Fruit fly (Drosophila melanogaster) whole organism, embryonic: ENCODE results near the gene nop5.

Experiments
- Ada2b ChIP-seq: fragments of 200-800 bp; sonication (Bioruptor generic); IDR thresholded peaks from 2 replicates; pipeline ENCODE4 v1.3.6; 2022; ENCODE audit warnings: missing biosample characterization, missing genetic modification characterization
- Aef1 ChIP-seq: fragments of 200-800 bp; sonication (Bioruptor generic); IDR thresholded peaks from 3 replicates; pipeline ENCODE4 v1.3.6; 2022; ENCODE audit warnings: missing biosample characterization, missing genetic modification characterization
- BEAF-32 ChIP-seq: fragments of 200-800 bp; sonication (Bioruptor generic); optimal IDR thresholded peaks from 3 replicates; lab custom pipeline; 2017; ENCODE audit warnings: missing biosample characterization, missing genetic modification characterization, mild to moderate bottlenecking, moderate library complexity, missing genetic modification reagents
- CG10209 ChIP-seq: fragments of 200-800 bp; sonication (Bioruptor generic); optimal IDR thresholded peaks from 3 replicates; lab custom pipeline; 2017; ENCODE audit warnings: missing biosample characterization, mild to moderate bottlenecking, missing genetic modification characterization, missing genetic modification reagents
- CG10321 ChIP-seq: fragments of 200-800 bp; sonication (Bioruptor generic); IDR thresholded peaks from 2 replicates; pipeline ENCODE4 v1.3.6; 2022; ENCODE audit warnings: missing biosample characterization, missing genetic modification characterization
- CG13123 ChIP-seq: fragments of 200-800 bp; sonication (Bioruptor generic); optimal IDR thresholded peaks from 2 replicates; lab custom pipeline; 2016; ENCODE audit warnings: missing biosample characterization, missing genetic modification characterization
- CG16863 ChIP-seq: fragments of 200-800 bp; sonication (Bioruptor generic); optimal IDR thresholded peaks from 3 replicates; lab custom pipeline; 2016; ENCODE audit warnings: missing biosample characterization, missing genetic modification characterization
- CG17328 ChIP-seq: fragments of 200-800 bp; sonication (Bioruptor generic); IDR thresholded peaks from 2 replicates; pipeline ENCODE4 v1.3.6; 2022; ENCODE audit warnings: missing biosample characterization, missing genetic modification characterization
- CG18619 ChIP-seq: fragments of 200-800 bp; sonication (Bioruptor generic); optimal IDR thresholded peaks from 3 replicates; lab custom pipeline; 2017; ENCODE audit warnings: missing biosample characterization, mild to moderate bottlenecking, missing genetic modification characterization
- CG18764 ChIP-seq: fragments of 200-800 bp; sonication (Bioruptor generic); optimal IDR thresholded peaks from 3 replicates; lab custom pipeline; 2016; ENCODE audit warnings: missing biosample characterization, missing genetic modification characterization
- CG2129 ChIP-seq: fragments of 200-800 bp; sonication (Bioruptor generic); IDR thresholded peaks from 2 replicates; pipeline ENCODE4 v1.3.6; 2022; ENCODE audit warnings: missing biosample characterization, missing genetic modification characterization; ENCODE audit not compliant: partially characterized antibody
- CG2202 ChIP-seq: fragments of 200-800 bp; sonication (Bioruptor generic); optimal IDR thresholded peaks from 2 replicates; lab custom pipeline; 2018; ENCODE audit warnings: missing biosample characterization, mild to moderate bottlenecking, missing genetic modification characterization
- CG33557 ChIP-seq: fragments of 200-800 bp; sonication (Bioruptor generic); optimal IDR thresholded peaks from 2 replicates; lab custom pipeline; 2019; ENCODE audit warnings: missing biosample characterization, mild to moderate bottlenecking, missing genetic modification characterization, moderate library complexity
- CG3847 ChIP-seq: fragments of 200-800 bp; sonication (Bioruptor generic); IDR thresholded peaks from 2 replicates; pipeline ENCODE4 v1.3.6; 2022; ENCODE audit warnings: missing biosample characterization, missing genetic modification characterization
- CG5953 ChIP-seq: fragments of 200-800 bp; sonication (Bioruptor generic); IDR thresholded peaks from 2 replicates; pipeline ENCODE4 v1.3.6; 2022; ENCODE audit warnings: missing biosample characterization, missing genetic modification characterization
- CG6854 ChIP-seq: fragments of 200-800 bp; sonication (Bioruptor generic); optimal IDR thresholded peaks from 3 replicates; lab custom pipeline; 2017; ENCODE audit warnings: missing biosample characterization, mild to moderate bottlenecking, missing genetic modification characterization
- CG7372 ChIP-seq: fragments of 200-800 bp; sonication (Bioruptor generic); IDR thresholded peaks from 2 replicates; pipeline ENCODE4 v1.3.6; 2022; ENCODE audit warnings: missing biosample characterization, missing genetic modification characterization
- D ChIP-seq, 2 experiments: fragments of 200-800 bp in 1 of 2; fragments of >200 bp in 1 of 2; sonication (Bioruptor generic) in 1 of 2; optimal IDR thresholded peaks; 2 replicates in 1 of 2; 3 replicates in 1 of 2; lab custom pipeline; 2017; ENCODE audit warnings: mild to moderate bottlenecking in 1 of 2, missing biosample characterization in 1 of 2, missing genetic modification characterization in 1 of 2, missing genetic modification reagents in 1 of 2
- E2f1 ChIP-seq: fragments of 200-800 bp; sonication (Bioruptor generic); IDR thresholded peaks from 2 replicates; pipeline ENCODE4 v1.3.6; 2022; ENCODE audit warnings: missing biosample characterization, missing genetic modification characterization
- Gug ChIP-seq: fragments of 200-800 bp; sonication (Bioruptor generic); IDR thresholded peaks from 4 replicates; pipeline ENCODE4 v1.3.6; 2022; ENCODE audit warnings: missing biosample characterization, missing genetic modification characterization
- HHEX ChIP-seq: fragments of 200-800 bp; sonication (Bioruptor generic); optimal IDR thresholded peaks from 3 replicates; lab custom pipeline; 2017; ENCODE audit warnings: missing biosample characterization, mild to moderate bottlenecking, missing genetic modification characterization, missing genetic modification reagents
- Mrtf ChIP-seq: fragments of 200-800 bp; sonication (Bioruptor generic); IDR thresholded peaks from 3 replicates; pipeline ENCODE4 v1.3.6; 2022; ENCODE audit warnings: missing biosample characterization, missing genetic modification characterization
- Six4 ChIP-seq: fragments of 200-800 bp; sonication (Bioruptor generic); optimal IDR thresholded peaks from 2 replicates; lab custom pipeline; 2016; ENCODE audit warnings: missing biosample characterization, missing genetic modification characterization
- Trl ChIP-seq, 3 experiments: fragments of >200 bp in 2 of 3; fragments of 200-800 bp in 1 of 3; sonication (Bioruptor generic) in 1 of 3; optimal IDR thresholded peaks; 2 replicates in 1 of 3; 3 replicates in 2 of 3; lab custom pipeline; 2016 to 2017; ENCODE audit warnings: missing biosample characterization in 1 of 3, missing genetic modification characterization in 1 of 3
- Vsx1 ChIP-seq: fragments of 200-800 bp; sonication (Bioruptor generic); optimal IDR thresholded peaks from 2 replicates; lab custom pipeline; 2017; ENCODE audit warnings: missing biosample characterization, mild to moderate bottlenecking, missing genetic modification characterization, missing genetic modification reagents
- Xrp1 ChIP-seq: fragments of 200-800 bp; sonication (Bioruptor generic); IDR thresholded peaks from 2 replicates; pipeline ENCODE4 v1.3.6; 2022; ENCODE audit warnings: missing biosample characterization, missing genetic modification characterization
- YL-1 ChIP-seq: fragments of 200-800 bp; sonication (Bioruptor generic); optimal IDR thresholded peaks from 3 replicates; lab custom pipeline; 2017; ENCODE audit warnings: missing biosample characterization, mild to moderate bottlenecking, missing genetic modification characterization
- aop ChIP-seq: fragments of 200-800 bp; sonication (Bioruptor generic); IDR thresholded peaks from 2 replicates; pipeline ENCODE4 v1.3.6; 2022; ENCODE audit warnings: missing biosample characterization, missing genetic modification characterization
- croc ChIP-seq: fragments of 200-800 bp; sonication (Bioruptor generic); conservative IDR thresholded peaks from 3 replicates; pipeline ENCODE4 v1.3.6; 2022; ENCODE audit warnings: missing biosample characterization, missing genetic modification characterization
- cwo ChIP-seq: fragments of 200-800 bp; sonication (Bioruptor generic); optimal IDR thresholded peaks from 3 replicates; lab custom pipeline; 2017; ENCODE audit warnings: missing biosample characterization, missing genetic modification characterization, mild to moderate bottlenecking, moderate library complexity, missing genetic modification reagents
- dimm ChIP-seq: fragments of 200-800 bp; sonication (Bioruptor generic); IDR thresholded peaks from 2 replicates; pipeline ENCODE4 v1.3.6; 2022; ENCODE audit warnings: missing biosample characterization, missing genetic modification characterization
- dmrt99B ChIP-seq: fragments of 200-800 bp; sonication (Bioruptor generic); optimal IDR thresholded peaks from 2 replicates; lab custom pipeline; 2018; ENCODE audit warnings: missing biosample characterization, mild to moderate bottlenecking, missing genetic modification characterization, moderate library complexity
- gcm ChIP-seq: fragments of 200-800 bp; sonication (Bioruptor generic); optimal IDR thresholded peaks from 2 replicates; lab custom pipeline; 2019; ENCODE audit warnings: missing biosample characterization, mild to moderate bottlenecking, missing genetic modification characterization, moderate library complexity
- lab ChIP-seq: fragments of 200-800 bp; sonication (Bioruptor generic); optimal IDR thresholded peaks from 3 replicates; lab custom pipeline; 2017; ENCODE audit warnings: missing biosample characterization, missing genetic modification characterization, mild to moderate bottlenecking, moderate library complexity, missing genetic modification reagents
- maf-S ChIP-seq: fragments of 200-800 bp; sonication (Bioruptor generic); optimal IDR thresholded peaks from 2 replicates; lab custom pipeline; 2016; ENCODE audit warnings: missing biosample characterization, missing genetic modification characterization
- mld ChIP-seq: fragments of 200-800 bp; sonication (Bioruptor generic); IDR thresholded peaks from 3 replicates; pipeline ENCODE4 v1.3.6; 2022; ENCODE audit warnings: missing biosample characterization, missing genetic modification characterization; ENCODE audit not compliant: partially characterized antibody
- nom ChIP-seq: fragments of 200-800 bp; sonication (Bioruptor generic); optimal IDR thresholded peaks from 2 replicates; lab custom pipeline; 2017; ENCODE audit warnings: missing biosample characterization, missing genetic modification characterization, mild to moderate bottlenecking, moderate library complexity, missing genetic modification reagents
- rib ChIP-seq: fragments of 200-800 bp; sonication (Bioruptor generic); IDR thresholded peaks from 2 replicates; pipeline ENCODE4 v1.3.6; 2022; ENCODE audit warnings: missing biosample characterization, missing genetic modification characterization
- schlank ChIP-seq: fragments of 200-800 bp; sonication (Bioruptor generic); optimal IDR thresholded peaks from 2 replicates; lab custom pipeline; 2018; ENCODE audit warnings: missing biosample characterization, mild to moderate bottlenecking, missing genetic modification characterization
- sens-2 ChIP-seq: fragments of 200-800 bp; sonication (Bioruptor generic); IDR thresholded peaks from 2 replicates; pipeline ENCODE4 v1.3.6; 2022; ENCODE audit warnings: missing biosample characterization, missing genetic modification characterization
- seq ChIP-seq: fragments of 200-800 bp; sonication (Bioruptor generic); IDR thresholded peaks from 2 replicates; pipeline ENCODE4 v1.3.6; 2022; ENCODE audit warnings: missing biosample characterization, missing genetic modification characterization
- trem ChIP-seq: fragments of 200-800 bp; optimal IDR thresholded peaks from 3 replicates; lab custom pipeline; 2019; ENCODE audit warnings: missing biosample characterization, mild to moderate bottlenecking, missing genetic modification characterization, moderate library complexity
- trh ChIP-seq: fragments of 200-800 bp; sonication (Bioruptor generic); optimal IDR thresholded peaks from 2 replicates; lab custom pipeline; 2016; ENCODE audit warnings: missing biosample characterization, missing genetic modification characterization
- twi ChIP-seq: fragments of 200-800 bp; optimal IDR thresholded peaks from 2 replicates; lab custom pipeline; 2019; ENCODE audit warnings: missing biosample characterization, mild to moderate bottlenecking, missing genetic modification characterization, moderate library complexity
- tx ChIP-seq: fragments of 200-800 bp; sonication (Bioruptor generic); optimal IDR thresholded peaks from 2 replicates; lab custom pipeline; 2016; ENCODE audit warnings: missing biosample characterization, missing genetic modification characterization
- vfl ChIP-seq: fragments of 200-800 bp; sonication (Bioruptor generic); optimal IDR thresholded peaks from 2 replicates; lab custom pipeline; 2016; ENCODE audit warnings: missing biosample characterization, missing genetic modification characterization
- zen ChIP-seq: fragments of 200-800 bp; sonication (Bioruptor generic); optimal IDR thresholded peaks from 3 replicates; lab custom pipeline; 2018; ENCODE audit warnings: missing biosample characterization, mild to moderate bottlenecking, missing genetic modification characterization, moderate library complexity

nop5 gene

dm6 chr2L:6870289-6870688 lies 48.3 kb downstream of the nop5 start, which contains the start of gene Nha1:
Gene Nha1 (minus strand): TSS chr2L:6870389.
- TF ChIP-seq trem (tag; lab: Kevin White, UChicago) (no peak), Trl (optimal IDR thresholded peaks at IDR 0.05; lab: Kevin White, UChicago) (peak in 1 of 2 experiments; percentile 16), Trl (GFP tag; optimal IDR thresholded peaks at IDR 0.05; lab: Kevin White, UChicago) (no peak)

dm6 chr2L:6868178-6868867 lies 50.2 kb downstream of the nop5 start:
- TF ChIP-seq CG16863 (GFP tag; lab: Kevin White, UChicago) (no peak), Mrtf (no peak), aop (GFP tag; lab: Robert Waterston, UW) (no peak), CG10209 (GFP tag; lab: Kevin White, UChicago) (no peak), mld (GFP tag; lab: Robert Waterston, UW) (no peak), schlank (tag; lab: Kevin White, UChicago) (no peak), dmrt99B (tag; lab: Kevin White, UChicago) (no peak), CG3847 (GFP tag; lab: Robert Waterston, UW) (no peak), twi (tag; lab: Kevin White, UChicago) (no peak), sens-2 (GFP tag; lab: Robert Waterston, UW) (peak; percentile 68), CG5953 (no peak), Aef1 (no peak), E2f1 (no peak), CG33557 (GFP tag; lab: Kevin White, UChicago) (no peak), trh (no peak), rib (GFP tag; lab: Robert Waterston, UW) (peak; percentile 64; the same call in 1 of the 2 replicates), gcm (GFP tag; lab: Kevin White, UChicago) (no peak), Gug (GFP tag; lab: Robert Waterston, UW) (no peak), Vsx1 (GFP tag; lab: Kevin White, UChicago) (peak; percentile 98), zen (tag; lab: Kevin White, UChicago) (no peak), cwo (GFP tag; lab: Kevin White, UChicago) (peak; percentile 38), BEAF-32 (GFP tag; lab: Kevin White, UChicago) (no peak), seq (GFP tag; lab: Robert Waterston, UW) (no peak), tx (GFP tag; lab: Kevin White, UChicago) (no peak), CG18764 (GFP tag; lab: Kevin White, UChicago) (no peak), vfl (GFP tag; lab: Kevin White, UChicago) (no peak), HHEX (peak; percentile 35), lab (GFP tag; lab: Kevin White, UChicago) (peak; percentile 65), dimm (no peak), nom (GFP tag; lab: Kevin White, UChicago) (no peak), CG13123 (GFP tag; lab: Kevin White, UChicago) (no peak), CG7372 (GFP tag; lab: Robert Waterston, UW) (no peak), maf-S (GFP tag; lab: Kevin White, UChicago) (no peak), D (optimal IDR thresholded peaks at IDR 0.05; lab: Kevin White, UChicago) (no peak), D (GFP tag; optimal IDR thresholded peaks at IDR 0.05; lab: Kevin White, UChicago) (no peak), CG10321 (GFP tag; lab: Robert Waterston, UW) (no peak), CG17328 (GFP tag; lab: Robert Waterston, UW) (no peak), CG2202 (tag; lab: Kevin White, UChicago) (no peak), CG18619 (GFP tag; lab: Kevin White, UChicago) (no peak), Six4 (no peak), CG2129 (GFP tag; lab: Robert Waterston, UW) (no peak), YL-1 (GFP tag; lab: Kevin White, UChicago) (no peak), Xrp1 (GFP tag; lab: Robert Waterston, UW) (no peak), croc (no peak), CG6854 (no peak), Ada2b (GFP tag; lab: Robert Waterston, UW) (no peak)
